Worm (Caenorhabditis elegans): ENCODE measurements around the gene nlp-13.

- 0 out of 2 replicates have a peak, but pooled peaks have one; percentile 13 for TF ChIP-seq ztf-29 (GFP tag; IDR thresholded peaks at IDR 0.05)
- peak; percentile 94 for TF ChIP-seq T22C8.4 (GFP tag; IDR thresholded peaks at IDR 0.05)
- peak; percentile 79 for TF ChIP-seq flt-1 (GFP tag; IDR thresholded peaks at IDR 0.05)
- peak; percentile 81 for TF ChIP-seq cog-1 (tag; optimal IDR thresholded peaks at IDR 0.05)
- TF ChIP-seq ref-1 (GFP tag; conservative IDR thresholded peaks at IDR 0.05) = no peak
- peak; percentile 83 for TF ChIP-seq ztf-23 (GFP tag; IDR thresholded peaks at IDR 0.05)
- peak; percentile 28 for TF ChIP-seq med-1 (GFP tag; optimal IDR thresholded peaks at IDR 0.05; ENCODE audit: insufficient read depth)
- TF ChIP-seq tab-1 (GFP tag; IDR thresholded peaks at IDR 0.05) = peak; percentile 73
- 0 out of 2 replicates have a peak, but pooled peaks have one; percentile 62 for TF ChIP-seq klf-2 (GFP tag; conservative IDR thresholded peaks at IDR 0.05)
Observed at ce11 chrV:4194587-4195211, 41.5 kb upstream of the nlp-13 start, which contains the start of gene Y45G5AM.9.
